Worm (Caenorhabditis elegans) whole organism, dauer: ENCODE data around the gene M04G7.2.

ENCODE experiments used
- unc-62 ChIP-seq: sonication (generic microtip); optimal IDR thresholded peaks from 2 replicates; lab custom pipeline; 2017; ENCODE audit warnings: missing biosample characterization, missing genetic modification reagents, missing genetic modification characterization

M04G7.2 gene

ce11 chrIV:428869-429268 is 32.0 kb downstream of the M04G7.2 start, which contains the start of gene Y66H1A.5:
TSS of gene Y66H1A.5 (minus strand) at chrIV:429133.
- no peak for TF ChIP-seq unc-62 (GFP tag; lab: Kevin White, UChicago)

- no peak for TF ChIP-seq unc-62 (GFP tag; lab: Kevin White, UChicago)
Measured at ce11 chrIV:427100-427908, 33.5 kb downstream of the M04G7.2 start.

ce11 chrIV:426597-426996 is 34.2 kb downstream of the M04G7.2 start:
- TF ChIP-seq unc-62 (GFP tag; lab: Kevin White, UChicago) = no peak

ce11 chrIV:425995-426394 is 34.8 kb downstream of the M04G7.2 start, which contains the start of gene garr-1:
TSS of gene garr-1 (plus strand) at chrIV:426168.
- no peak for TF ChIP-seq unc-62 (GFP tag; lab: Kevin White, UChicago)

- no peak for TF ChIP-seq unc-62 (GFP tag; lab: Kevin White, UChicago)
Measured at ce11 chrIV:425546-425945, 35.3 kb downstream of the M04G7.2 start.

- TF ChIP-seq unc-62 (GFP tag; lab: Kevin White, UChicago) = no peak
Measured at ce11 chrIV:425052-425451, 35.8 kb downstream of the M04G7.2 start, which contains the start of gene daf-18. TSS of gene daf-18 (minus strand) at chrIV:425177.

- TF ChIP-seq unc-62 (GFP tag; lab: Kevin White, UChicago) = no peak
Measured at ce11 chrIV:422112-422511, 38.7 kb downstream of the M04G7.2 start.

ce11 chrIV:420686-421085 is 40.1 kb downstream of the M04G7.2 start:
- no peak for TF ChIP-seq unc-62 (GFP tag; lab: Kevin White, UChicago)

ce11 chrIV:419674-420073 is 41.2 kb downstream of the M04G7.2 start, which contains the start of gene eri-1:
TSS of gene eri-1 (minus strand) at chrIV:419958.
- TF ChIP-seq unc-62 (GFP tag; lab: Kevin White, UChicago) = no peak

ce11 chrIV:410420-410891 is 50.4 kb downstream of the M04G7.2 start, which contains the start of gene T07A9.12:
TSS of gene T07A9.12 (plus strand) at chrIV:410867.
- TF ChIP-seq unc-62 (GFP tag; lab: Kevin White, UChicago) = no peak

ce11 chrIV:409935-410334 is 50.9 kb downstream of the M04G7.2 start, which contains the start of gene kgb-1:
TSS of gene kgb-1 (minus strand) at chrIV:410035.
- no peak for TF ChIP-seq unc-62 (GFP tag; lab: Kevin White, UChicago)

- no peak for TF ChIP-seq unc-62 (GFP tag; lab: Kevin White, UChicago)
Measured at ce11 chrIV:408892-409291, 51.9 kb downstream of the M04G7.2 start.
